Worm (Caenorhabditis elegans) whole organism, L1 larva: Measurements from ENCODE around the gene tmem-231.
A peak's percentile ranks its signal among the peaks of the same experiment; 100 is the strongest.

ENCODE experiments used
- C16A3.4 ChIP-seq: fragments of 150-350 bp; optimal IDR thresholded peaks from 2 replicates; lab custom pipeline; 2014; ENCODE audit warnings: missing biosample characterization, missing genetic modification characterization
- Y116A8C.19 ChIP-seq: sonication (generic microtip); optimal IDR thresholded peaks from 2 replicates; lab custom pipeline; 2016; ENCODE audit warnings: missing compliant biosample characterization, missing genetic modification characterization, borderline replicate concordance
- aha-1 ChIP-seq: fragments of 150-350 bp; optimal IDR thresholded peaks from 2 replicates; lab custom pipeline; 2014; ENCODE audit warnings: missing biosample characterization, missing genetic modification characterization
- aly-2 ChIP-seq: fragments of 150-350 bp; optimal IDR thresholded peaks from 2 replicates; lab custom pipeline; 2014; ENCODE audit warnings: missing biosample characterization, missing genetic modification characterization
- ceh-63 ChIP-seq: fragments of 200-800 bp; sonication (Bioruptor generic); optimal IDR thresholded peaks from 2 replicates; lab custom pipeline; 2018; ENCODE audit warnings: mild to moderate bottlenecking, missing genetic modification characterization, missing compliant biosample characterization
- ceh-8 ChIP-seq: fragments of 200-800 bp; sonication (Bioruptor generic); optimal IDR thresholded peaks from 2 replicates; lab custom pipeline; 2018; ENCODE audit warnings: mild to moderate bottlenecking, missing genetic modification characterization, moderate library complexity, missing compliant biosample characterization
- ceh-88 ChIP-seq: fragments of 200-800 bp; sonication (Bioruptor generic); IDR thresholded peaks from 2 replicates; pipeline ENCODE4 v1.3.6; 2022; ENCODE audit warnings: missing genetic modification characterization, missing compliant biosample characterization
- ces-1 ChIP-seq: fragments of 150-350 bp; optimal IDR thresholded peaks from 2 replicates; lab custom pipeline; 2014; ENCODE audit warnings: missing biosample characterization, missing genetic modification reagents, missing genetic modification characterization
- dsc-1 ChIP-seq: sonication (generic microtip); optimal IDR thresholded peaks from 2 replicates; lab custom pipeline; 2016; ENCODE audit warnings: mild to moderate bottlenecking, missing genetic modification characterization, missing compliant biosample characterization
- efl-3 ChIP-seq: fragments of 200-800 bp; sonication (Bioruptor generic); optimal IDR thresholded peaks from 2 replicates; lab custom pipeline; 2018; ENCODE audit warnings: mild to moderate bottlenecking, missing genetic modification characterization, missing compliant biosample characterization
- egl-13 ChIP-seq: sonication (generic microtip); optimal IDR thresholded peaks from 2 replicates; lab custom pipeline; 2016; ENCODE audit warnings: missing genotype, missing genetic modification reagents, missing genetic modification characterization, missing compliant biosample characterization
- elt-2 ChIP-seq: sonication (generic microtip); optimal IDR thresholded peaks from 2 replicates; lab custom pipeline; 2016; ENCODE audit warnings: missing genetic modification characterization, mild to moderate bottlenecking, inconsistent platforms, missing compliant biosample characterization, missing genetic modification reagents
- elt-3 ChIP-seq, 6 experiments: fragments of 150-350 bp in 1 of 6; sonication (generic microtip); optimal IDR thresholded peaks; 2 replicates each; lab custom pipeline; 2017 to 2018; ENCODE audit warnings: missing biosample characterization in 6 of 6, missing genetic modification characterization in 6 of 6, inconsistent platforms in 1 of 6
- ets-5 ChIP-seq: fragments of 200-800 bp; sonication (Bioruptor generic); IDR thresholded peaks from 2 replicates; pipeline ENCODE4 v1.3.6; 2022; ENCODE audit warnings: missing genetic modification characterization, missing compliant biosample characterization
- fkh-10 ChIP-seq: sonication (generic microtip); optimal IDR thresholded peaks from 2 replicates; lab custom pipeline; 2017; ENCODE audit warnings: missing biosample characterization, missing genetic modification reagents, missing genetic modification characterization
- fkh-4 ChIP-seq: sonication (generic microtip); optimal IDR thresholded peaks from 2 replicates; lab custom pipeline; 2016; ENCODE audit warnings: missing compliant biosample characterization, missing genetic modification characterization, borderline replicate concordance
- fkh-8 ChIP-seq: sonication (generic microtip); optimal IDR thresholded peaks from 2 replicates; lab custom pipeline; 2016; ENCODE audit warnings: mild to moderate bottlenecking, missing genetic modification characterization, missing compliant biosample characterization
- fos-1 ChIP-seq: fragments of 150-350 bp; optimal IDR thresholded peaks from 2 replicates; lab custom pipeline; 2014; ENCODE audit warnings: missing biosample characterization, missing genetic modification characterization
- grh-1 ChIP-seq: fragments of 200-800 bp; sonication (Bioruptor generic); IDR thresholded peaks from 2 replicates; pipeline ENCODE4 v1.3.6; 2022; ENCODE audit warnings: missing genetic modification reagents, missing genetic modification characterization, missing compliant biosample characterization
- hlh-17 ChIP-seq: fragments of 200-800 bp; sonication (Bioruptor generic); optimal IDR thresholded peaks from 2 replicates; lab custom pipeline; 2018; ENCODE audit warnings: missing genetic modification characterization, mild to moderate bottlenecking, missing compliant biosample characterization, moderate library complexity, borderline replicate concordance
- hlh-4 ChIP-seq: sonication (generic microtip); optimal IDR thresholded peaks from 2 replicates; lab custom pipeline; 2016; ENCODE audit warnings: mild to moderate bottlenecking, missing genetic modification characterization, missing compliant biosample characterization
- irx-1 ChIP-seq: sonication (generic microtip); optimal IDR thresholded peaks from 2 replicates; lab custom pipeline; 2016; ENCODE audit warnings: missing genetic modification characterization, missing compliant biosample characterization
- lin-13 ChIP-seq: fragments of 150-350 bp; optimal IDR thresholded peaks from 2 replicates; lab custom pipeline; 2014; ENCODE audit warnings: missing biosample characterization, missing genetic modification reagents, missing genetic modification characterization
- lin-15B ChIP-seq: fragments of 150-350 bp; sonication (generic microtip); optimal IDR thresholded peaks from 3 replicates; lab custom pipeline; 2014; ENCODE audit warnings: missing biosample characterization, missing genetic modification characterization
- lin-39 ChIP-seq: fragments of 150-350 bp; optimal IDR thresholded peaks from 2 replicates; lab custom pipeline; 2014; ENCODE audit warnings: missing biosample characterization, missing genetic modification reagents, missing genetic modification characterization
- mef-2 ChIP-seq: fragments of 150-350 bp; optimal IDR thresholded peaks from 2 replicates; lab custom pipeline; 2014; ENCODE audit warnings: missing biosample characterization, missing genetic modification characterization
- mep-1 ChIP-seq: fragments of 150-350 bp; optimal IDR thresholded peaks from 2 replicates; lab custom pipeline; 2014; ENCODE audit warnings: missing biosample characterization, missing genetic modification characterization
- nhr-11 ChIP-seq: fragments of 150-350 bp; optimal IDR thresholded peaks from 2 replicates; lab custom pipeline; 2014; ENCODE audit warnings: missing biosample characterization, missing genetic modification characterization
- nhr-12 ChIP-seq: sonication (generic microtip); optimal IDR thresholded peaks from 2 replicates; lab custom pipeline; 2017; ENCODE audit warnings: missing biosample characterization, missing genetic modification characterization
- nhr-20 ChIP-seq: sonication (generic microtip); optimal IDR thresholded peaks from 2 replicates; lab custom pipeline; 2016; ENCODE audit warnings: mild to moderate bottlenecking, missing genetic modification characterization, missing compliant biosample characterization
- nhr-237 ChIP-seq: fragments of 150-350 bp; optimal IDR thresholded peaks from 2 replicates; lab custom pipeline; 2014; ENCODE audit warnings: missing biosample characterization, missing genetic modification characterization
- nhr-47 ChIP-seq: sonication (generic microtip); optimal IDR thresholded peaks from 2 replicates; lab custom pipeline; 2016; ENCODE audit warnings: mild to moderate bottlenecking, missing genetic modification characterization, moderate library complexity, missing compliant biosample characterization
- nhr-71 ChIP-seq: sonication (generic microtip); optimal IDR thresholded peaks from 2 replicates; lab custom pipeline; 2016; ENCODE audit warnings: mild to moderate bottlenecking, missing genetic modification characterization, moderate library complexity, missing compliant biosample characterization
- nhr-85 ChIP-seq: sonication (generic microtip); peaks from one replicate; lab custom pipeline; 2016; ENCODE audit warnings: missing genetic modification characterization, inconsistent platforms, missing compliant biosample characterization
- nhr-90 ChIP-seq: sonication (generic microtip); optimal IDR thresholded peaks from 2 replicates; lab custom pipeline; 2016; ENCODE audit warnings: mild to moderate bottlenecking, missing genetic modification characterization, missing compliant biosample characterization; ENCODE audit not compliant: poor library complexity
- rnt-1 ChIP-seq: sonication (generic microtip); optimal IDR thresholded peaks from 2 replicates; lab custom pipeline; 2016; ENCODE audit warnings: mild to moderate bottlenecking, missing genetic modification characterization, moderate library complexity, missing compliant biosample characterization
- skn-1 ChIP-seq: fragments of 150-350 bp; optimal IDR thresholded peaks from 2 replicates; lab custom pipeline; 2014; ENCODE audit warnings: missing biosample characterization, missing genetic modification characterization
- snpc-4 ChIP-seq: fragments of 150-350 bp; optimal IDR thresholded peaks from 2 replicates; lab custom pipeline; 2014; ENCODE audit warnings: missing biosample characterization, missing genetic modification characterization
- snu-23 ChIP-seq: sonication (generic microtip); optimal IDR thresholded peaks from 2 replicates; lab custom pipeline; 2016; ENCODE audit warnings: missing genetic modification characterization, missing compliant biosample characterization
- sup-37 ChIP-seq: fragments of 200-800 bp; sonication (Bioruptor generic); optimal IDR thresholded peaks from 2 replicates; lab custom pipeline; 2018; ENCODE audit warnings: mild to moderate bottlenecking, missing genetic modification characterization, missing compliant biosample characterization
- swsn-7 ChIP-seq: sonication (generic microtip); optimal IDR thresholded peaks from 2 replicates; lab custom pipeline; 2016; ENCODE audit warnings: missing genetic modification characterization, missing compliant biosample characterization
- tbx-2 ChIP-seq: sonication (generic microtip); optimal IDR thresholded peaks from 2 replicates; lab custom pipeline; 2016; ENCODE audit warnings: missing genetic modification characterization, missing compliant biosample characterization
- tlp-1 ChIP-seq: fragments of 150-350 bp; optimal IDR thresholded peaks from 2 replicates; lab custom pipeline; 2014; ENCODE audit warnings: missing biosample characterization, missing genetic modification characterization
- unc-130 ChIP-seq: fragments of 150-350 bp; optimal IDR thresholded peaks from 2 replicates; lab custom pipeline; 2017; ENCODE audit warnings: missing biosample characterization, missing genetic modification characterization, inconsistent platforms
- unc-30 ChIP-seq: sonication (generic microtip); optimal IDR thresholded peaks from 2 replicates; lab custom pipeline; 2017; ENCODE audit warnings: missing biosample characterization, missing genetic modification characterization
- unc-62 ChIP-seq: fragments of 150-350 bp; optimal IDR thresholded peaks from 2 replicates; lab custom pipeline; 2014; ENCODE audit warnings: missing biosample characterization, missing genetic modification reagents, missing genetic modification characterization
- unc-98 ChIP-seq: fragments of 200-800 bp; sonication (Bioruptor generic); IDR thresholded peaks from 2 replicates; pipeline ENCODE4 v1.3.6; 2022; ENCODE audit warnings: missing genetic modification characterization, missing compliant biosample characterization
- vab-15 ChIP-seq: sonication (generic microtip); optimal IDR thresholded peaks from 2 replicates; lab custom pipeline; 2017; ENCODE audit warnings: missing genotype, mild to moderate bottlenecking, missing genetic modification characterization, missing compliant biosample characterization
- xbp-1 ChIP-seq: sonication (generic microtip); optimal IDR thresholded peaks from 2 replicates; lab custom pipeline; 2016; ENCODE audit warnings: missing genetic modification characterization, missing compliant biosample characterization
- zag-1 ChIP-seq: fragments of 150-350 bp; optimal IDR thresholded peaks from 2 replicates; lab custom pipeline; 2014; ENCODE audit warnings: missing biosample characterization, missing genetic modification characterization

tmem-231 gene

ce11 chrIV:8428492-8428891 is 1.9 kb downstream of the tmem-231 start (continued):
- TF ChIP-seq elt-3 (tag; optimal IDR thresholded peaks at IDR 0.05; lab: Kevin White, UChicago) (peak in 2 of 6 experiments; percentile 19 to 66), ces-1 (GFP tag; lab: Kevin White, UChicago) (no peak), aly-2 (tag; lab: Kevin White, UChicago) (peak; percentile 74), unc-130 (tag; lab: Kevin White, UChicago) (no peak), ceh-63 (GFP tag; lab: Kevin White, UChicago) (no peak), nhr-85 (peak; percentile 98), xbp-1 (tag; lab: Kevin White, UChicago) (peak; percentile 84), swsn-7 (tag; lab: Kevin White, UChicago) (peak; percentile 94), snu-23 (GFP tag; lab: Kevin White, UChicago) (peak; percentile 93), grh-1 (peak; percentile 87), nhr-11 (tag; lab: Kevin White, UChicago) (peak; percentile 44), fkh-4 (no peak), aha-1 (tag; lab: Kevin White, UChicago) (peak; percentile 12), mep-1 (tag; lab: Kevin White, UChicago) (peak; percentile 76), zag-1 (tag; lab: Kevin White, UChicago) (no peak), lin-13 (peak; percentile 61), tbx-2 (tag; lab: Kevin White, UChicago) (peak; percentile 85), mef-2 (tag; lab: Kevin White, UChicago) (no peak), unc-30 (tag; lab: Kevin White, UChicago) (no peak), lin-39 (tag; lab: Kevin White, UChicago) (peak; percentile 63), nhr-90 (tag; lab: Kevin White, UChicago) (peak; percentile 94), irx-1 (tag; lab: Kevin White, UChicago) (peak; percentile 80), skn-1 (tag; lab: Kevin White, UChicago) (peak; percentile 49), fkh-10 (GFP tag; lab: Kevin White, UChicago) (no peak), unc-62 (GFP tag; lab: Kevin White, UChicago) (no peak), hlh-4 (tag; lab: Kevin White, UChicago) (no peak), nhr-47 (tag; lab: Kevin White, UChicago) (peak; percentile 92), ets-5 (GFP tag; lab: Robert Waterston, UW) (no peak), sup-37 (GFP tag; lab: Kevin White, UChicago) (peak; percentile 78), nhr-237 (tag; lab: Kevin White, UChicago) (peak; percentile 31), hlh-17 (no peak), tlp-1 (tag; lab: Kevin White, UChicago) (no peak), fos-1 (peak; percentile 49)
- TF ChIP-seq, all 84 proteins: peak for 55

- TF ChIP-seq vab-15 (tag; lab: Kevin White, UChicago): peak; percentile 58
- peak; percentile 24 for TF ChIP-seq ceh-8 (GFP tag; lab: Kevin White, UChicago)
- peak; percentile 77 for TF ChIP-seq snpc-4 (tag; lab: Kevin White, UChicago)
- peak; percentile 55 for TF ChIP-seq dsc-1 (tag; lab: Kevin White, UChicago)
- no peak for TF ChIP-seq efl-3 (GFP tag; lab: Kevin White, UChicago)
- TF ChIP-seq nhr-71 (tag; lab: Kevin White, UChicago): peak; percentile 82
- no peak for TF ChIP-seq lin-15B (tag; lab: Kevin White, UChicago)
- TF ChIP-seq C16A3.4 (tag; lab: Kevin White, UChicago): peak; percentile 65
- no peak for TF ChIP-seq hlh-4 (tag; lab: Kevin White, UChicago)
- TF ChIP-seq lin-13: peak; percentile 75
- no peak for TF ChIP-seq unc-30 (tag; lab: Kevin White, UChicago)
- TF ChIP-seq ceh-88 (GFP tag; lab: Robert Waterston, UW): peak; percentile 56; the same call in 1 of the 2 replicates
- TF ChIP-seq egl-13 (tag; lab: Kevin White, UChicago): peak; percentile 21
- no peak for TF ChIP-seq nhr-12
- peak; percentile 71 for TF ChIP-seq fos-1
- TF ChIP-seq unc-62 (GFP tag; lab: Kevin White, UChicago): no peak
- TF ChIP-seq nhr-20 (tag; lab: Kevin White, UChicago): peak; percentile 78
- TF ChIP-seq elt-2 (tag; lab: Kevin White, UChicago): peak; percentile 35
- TF ChIP-seq snu-23 (GFP tag; lab: Kevin White, UChicago): peak; percentile 82
- TF ChIP-seq fkh-8 (tag; lab: Kevin White, UChicago): peak; percentile 15
- TF ChIP-seq rnt-1 (tag; lab: Kevin White, UChicago): peak; percentile 82
- TF ChIP-seq hlh-17: peak; percentile 62
- TF ChIP-seq unc-98 (GFP tag; lab: Robert Waterston, UW): no peak
- TF ChIP-seq Y116A8C.19 (tag; lab: Kevin White, UChicago): no peak
These were observed 5.2 kb downstream of the tmem-231 start for ce11 chrIV:8431567-8432458.
